Worm (Caenorhabditis elegans): ENCODE results near the gene slcr-46.3.

The slcr-46.3 gene

ce11 chrV:9692109-9692581, 31.8 kb downstream of the slcr-46.3 start, which contains the start of gene ztf-9:
Gene ztf-9, minus strand, starts transcription at chrV:9692159.
- TF ChIP-seq unc-62 (GFP tag; optimal IDR thresholded peaks at IDR 0.05), result no peak
- peak; percentile 40 for TF ChIP-seq C16A3.4 (tag; optimal IDR thresholded peaks at IDR 0.05)
- no peak for TF ChIP-seq ama-1 (optimal IDR thresholded peaks at IDR 0.05)
- TF ChIP-seq nhr-19 (GFP tag; conservative IDR thresholded peaks at IDR 0.05), result no peak
- no peak for TF ChIP-seq hlh-17 (GFP tag; optimal IDR thresholded peaks at IDR 0.05; ENCODE audit: borderline replicate concordance)
- TF ChIP-seq jun-1 (tag; optimal IDR thresholded peaks at IDR 0.05), result peak; percentile 6
- no peak for TF ChIP-seq zag-1 (tag; optimal IDR thresholded peaks at IDR 0.05)
- peak; percentile 43 for TF ChIP-seq tbx-2 (tag; optimal IDR thresholded peaks at IDR 0.05)
- TF ChIP-seq ceh-82 (tag; optimal IDR thresholded peaks at IDR 0.05), result peak in 1 of 3 experiments; percentile 49
- no peak for TF ChIP-seq nhr-90 (tag; optimal IDR thresholded peaks at IDR 0.05; ENCODE audit: poor library complexity)
- TF ChIP-seq tlp-1 (tag; optimal IDR thresholded peaks at IDR 0.05), result no peak
- no peak for TF ChIP-seq ces-1 (GFP tag; optimal IDR thresholded peaks at IDR 0.05)
- no peak for TF ChIP-seq sptf-1 (tag; optimal IDR thresholded peaks at IDR 0.05)
- TF ChIP-seq ceh-88 (GFP tag; IDR thresholded peaks at IDR 0.05), result no peak
- no peak for TF ChIP-seq lin-39 (tag; optimal IDR thresholded peaks at IDR 0.05)
- peak; percentile 17 for TF ChIP-seq nhr-20 (tag; optimal IDR thresholded peaks at IDR 0.05)
- TF ChIP-seq C04F5.9 (tag; optimal IDR thresholded peaks at IDR 0.05), result no peak
- no peak for TF ChIP-seq mab-9 (GFP tag; IDR thresholded peaks at IDR 0.05)
- TF ChIP-seq lin-14 (GFP tag; optimal IDR thresholded peaks at IDR 0.05), result peak; percentile 87
- TF ChIP-seq efl-3 (GFP tag; optimal IDR thresholded peaks at IDR 0.05), result no peak
- TF ChIP-seq lin-15B (tag; optimal IDR thresholded peaks at IDR 0.05), result no peak
- no peak for TF ChIP-seq lin-13 (GFP tag; optimal IDR thresholded peaks at IDR 0.05)
- TF ChIP-seq lir-3 (tag; optimal IDR thresholded peaks at IDR 0.05; ENCODE audit: poor library complexity), result no peak
- TF ChIP-seq unc-86 (tag; optimal IDR thresholded peaks at IDR 0.05), result no peak
- no peak for TF ChIP-seq fkh-8 (tag; optimal IDR thresholded peaks at IDR 0.05)
- TF ChIP-seq irx-1 (tag; optimal IDR thresholded peaks at IDR 0.05), result peak; percentile 16
- TF ChIP-seq C34B4.2 (tag; optimal IDR thresholded peaks at IDR 0.05), result no peak
- no peak for TF ChIP-seq fkh-10 (GFP tag; optimal IDR thresholded peaks at IDR 0.05)
- no peak for TF ChIP-seq nhr-76 (tag; optimal IDR thresholded peaks at IDR 0.05)
- TF ChIP-seq unc-98 (GFP tag; IDR thresholded peaks at IDR 0.05), result no peak
- peak; percentile 30 for TF ChIP-seq elt-2 (tag; optimal IDR thresholded peaks at IDR 0.05)
- no peak for TF ChIP-seq grh-1 (GFP tag; IDR thresholded peaks at IDR 0.05)
- peak in 2 of 3 experiments; percentile 5 to 33 for TF ChIP-seq dpl-1 (GFP tag; optimal IDR thresholded peaks at IDR 0.05)
- TF ChIP-seq ceh-63 (GFP tag; optimal IDR thresholded peaks at IDR 0.05), result no peak
- no peak for TF ChIP-seq ceh-90 (tag; optimal IDR thresholded peaks at IDR 0.05)
- TF ChIP-seq efl-1 (optimal IDR thresholded peaks at IDR 0.05), result peak; percentile 30
- TF ChIP-seq efl-1 (GFP tag; optimal IDR thresholded peaks at IDR 0.05 in 1 of 2), result peak in 1 of 2 experiments; percentile 83
- no peak for TF ChIP-seq egl-13 (tag; optimal IDR thresholded peaks at IDR 0.05)
- TF ChIP-seq fos-1 (tag; optimal IDR thresholded peaks at IDR 0.05), result peak; percentile 13
- no peak for TF ChIP-seq unc-130 (tag; optimal IDR thresholded peaks at IDR 0.05)
- peak; percentile 40 for TF ChIP-seq nhr-71 (tag; optimal IDR thresholded peaks at IDR 0.05)
- TF ChIP-seq mep-1 (tag; optimal IDR thresholded peaks at IDR 0.05), result peak; percentile 78
- TF ChIP-seq nhr-11 (tag; optimal IDR thresholded peaks at IDR 0.05), result no peak
- peak; percentile 38 for TF ChIP-seq nhr-47 (tag; optimal IDR thresholded peaks at IDR 0.05)
- no peak for TF ChIP-seq pqm-1 (tag; optimal IDR thresholded peaks at IDR 0.05)
- no peak for TF ChIP-seq ceh-8 (GFP tag; optimal IDR thresholded peaks at IDR 0.05)
- TF ChIP-seq pag-3 (tag; optimal IDR thresholded peaks at IDR 0.05; ENCODE audit: borderline replicate concordance, insufficient read depth), result no peak
- TF ChIP-seq nhr-28 (tag; optimal IDR thresholded peaks at IDR 0.05), result no peak
- TF ChIP-seq swsn-7 (tag; optimal IDR thresholded peaks at IDR 0.05), result peak; percentile 22
- peak in 1 of 2 experiments; percentile 76 for TF ChIP-seq lsy-2 (tag; optimal IDR thresholded peaks at IDR 0.05)
- TF ChIP-seq skn-1 (tag; optimal IDR thresholded peaks at IDR 0.05), result no peak
- TF ChIP-seq hlh-4 (tag; optimal IDR thresholded peaks at IDR 0.05), result no peak
- no peak for TF ChIP-seq hpl-2 (GFP tag; optimal IDR thresholded peaks at IDR 0.05)
